Worm (Caenorhabditis elegans): ENCODE data around the gene nlp-82.

ce11 chrII:9246648-9247047, 7.4 kb downstream of the nlp-82 start, which contains the start of gene T26C5.5:
- TF ChIP-seq unc-39 (tag; optimal IDR thresholded peaks at IDR 0.05), result no peak
- TF ChIP-seq pha-4 (tag; optimal IDR thresholded peaks at IDR 0.05), result no peak
- TF ChIP-seq skn-1 (tag; optimal IDR thresholded peaks at IDR 0.05), result no peak
- no peak for TF ChIP-seq pqm-1 (tag; optimal IDR thresholded peaks at IDR 0.05)
- no peak for TF ChIP-seq nhr-77 (tag; optimal IDR thresholded peaks at IDR 0.05)
- no peak for TF ChIP-seq ztf-11 (tag; optimal IDR thresholded peaks at IDR 0.05)
- TF ChIP-seq ama-1 (optimal IDR thresholded peaks at IDR 0.05), result no peak
- no peak for TF ChIP-seq fkh-10 (GFP tag; optimal IDR thresholded peaks at IDR 0.05)
- TF ChIP-seq egl-5 (tag; optimal IDR thresholded peaks at IDR 0.05), result no peak
- TF ChIP-seq nhr-76 (tag; optimal IDR thresholded peaks at IDR 0.05), result no peak
- TF ChIP-seq nhr-28 (tag; optimal IDR thresholded peaks at IDR 0.05), result no peak
